Fruit fly (Drosophila melanogaster) whole organism, embryonic: Measurements from ENCODE around the gene unk.

ENCODE experiments used
- Abd-B ChIP-seq: fragments of 200-800 bp; sonication (Bioruptor generic); optimal IDR thresholded peaks from 2 replicates; lab custom pipeline; 2018; ENCODE audit warnings: missing biosample characterization, mild to moderate bottlenecking, missing genetic modification characterization, moderate library complexity
- Aef1 ChIP-seq: fragments of 200-800 bp; sonication (Bioruptor generic); IDR thresholded peaks from 3 replicates; pipeline ENCODE4 v1.3.6; 2022; ENCODE audit warnings: missing biosample characterization, missing genetic modification characterization
- BtbVII ChIP-seq: fragments of 200-800 bp; sonication (Bioruptor generic); optimal IDR thresholded peaks from 3 replicates; lab custom pipeline; 2017; ENCODE audit warnings: missing biosample characterization, mild to moderate bottlenecking, missing genetic modification characterization
- CG10565 ChIP-seq: fragments of 200-800 bp; sonication (Bioruptor generic); optimal IDR thresholded peaks from 3 replicates; lab custom pipeline; 2016; ENCODE audit warnings: missing biosample characterization, mild to moderate bottlenecking, missing genetic modification characterization
- CG10959 ChIP-seq: fragments of 200-800 bp; sonication (Bioruptor generic); IDR thresholded peaks from 2 replicates; pipeline ENCODE4 v1.3.6; 2022; ENCODE audit warnings: missing biosample characterization, missing genetic modification characterization
- CG10979 ChIP-seq: fragments of 200-800 bp; sonication (Bioruptor generic); optimal IDR thresholded peaks from 2 replicates; lab custom pipeline; 2018; ENCODE audit warnings: missing biosample characterization, mild to moderate bottlenecking, missing genetic modification characterization, moderate library complexity
- CG11085 ChIP-seq: fragments of 200-800 bp; sonication (Bioruptor generic); IDR thresholded peaks from 2 replicates; pipeline ENCODE4 v1.3.6; 2022; ENCODE audit warnings: missing biosample characterization, missing genetic modification characterization
- CG11696 ChIP-seq: fragments of 200-800 bp; sonication (Bioruptor generic); IDR thresholded peaks from 2 replicates; pipeline ENCODE4 v1.3.6; 2022; ENCODE audit warnings: missing biosample characterization, missing genetic modification characterization
- CG11723 ChIP-seq: fragments of 200-800 bp; sonication (Bioruptor generic); optimal IDR thresholded peaks from 2 replicates; lab custom pipeline; 2017; ENCODE audit warnings: missing biosample characterization, mild to moderate bottlenecking, missing genetic modification characterization
- CG12236 ChIP-seq: fragments of 200-800 bp; sonication (Bioruptor generic); optimal IDR thresholded peaks from 2 replicates; lab custom pipeline; 2016; ENCODE audit warnings: missing biosample characterization, missing genetic modification characterization
- CG12391 ChIP-seq: fragments of 200-800 bp; sonication (Bioruptor generic); optimal IDR thresholded peaks from 3 replicates; lab custom pipeline; 2018; ENCODE audit warnings: missing biosample characterization, mild to moderate bottlenecking, missing genetic modification characterization, moderate library complexity
- CG14710 ChIP-seq: fragments of 200-800 bp; sonication (Bioruptor generic); optimal IDR thresholded peaks from 3 replicates; lab custom pipeline; 2019; ENCODE audit warnings: missing biosample characterization, mild to moderate bottlenecking, missing genetic modification characterization, moderate library complexity
- CG18262 ChIP-seq: fragments of 200-800 bp; optimal IDR thresholded peaks from 3 replicates; lab custom pipeline; 2019; ENCODE audit warnings: missing biosample characterization, mild to moderate bottlenecking, missing genetic modification characterization, moderate library complexity
- CG18599 ChIP-seq: fragments of 200-800 bp; sonication (Bioruptor generic); optimal IDR thresholded peaks from 3 replicates; lab custom pipeline; 2017; ENCODE audit warnings: missing biosample characterization, missing genetic modification characterization, mild to moderate bottlenecking, moderate library complexity, missing genetic modification reagents
- CG2129 ChIP-seq: fragments of 200-800 bp; sonication (Bioruptor generic); IDR thresholded peaks from 2 replicates; pipeline ENCODE4 v1.3.6; 2022; ENCODE audit warnings: missing biosample characterization, missing genetic modification characterization; ENCODE audit not compliant: partially characterized antibody
- CG2678 ChIP-seq: fragments of 200-800 bp; sonication (Bioruptor generic); optimal IDR thresholded peaks from 3 replicates; lab custom pipeline; 2019; ENCODE audit warnings: missing biosample characterization, mild to moderate bottlenecking, missing genetic modification characterization, moderate library complexity
- CG31441 ChIP-seq: fragments of 200-800 bp; sonication (Bioruptor generic); IDR thresholded peaks from 2 replicates; pipeline ENCODE4 v1.3.6; 2022; ENCODE audit warnings: missing biosample characterization, missing genetic modification characterization
- CG34422 ChIP-seq: fragments of 200-800 bp; sonication (Bioruptor generic); IDR thresholded peaks from 3 replicates; pipeline ENCODE4 v1.3.6; 2022; ENCODE audit warnings: missing biosample characterization, missing genetic modification characterization
- CG4360 ChIP-seq: fragments of 200-800 bp; sonication (Bioruptor generic); IDR thresholded peaks from 2 replicates; pipeline ENCODE4 v1.3.6; 2022; ENCODE audit warnings: missing biosample characterization, missing genetic modification characterization
- CG6765 ChIP-seq: fragments of 200-800 bp; sonication (Bioruptor generic); optimal IDR thresholded peaks from 3 replicates; lab custom pipeline; 2017; ENCODE audit warnings: missing biosample characterization, mild to moderate bottlenecking, missing genetic modification characterization
- CG7357 ChIP-seq: fragments of 200-800 bp; sonication (Bioruptor generic); IDR thresholded peaks from 3 replicates; pipeline ENCODE4 v1.3.6; 2022; ENCODE audit warnings: missing biosample characterization, missing genetic modification characterization
- CG7963 ChIP-seq: fragments of 200-800 bp; sonication (Bioruptor generic); IDR thresholded peaks from 3 replicates; pipeline ENCODE4 v1.3.6; 2022; ENCODE audit warnings: missing biosample characterization, missing genetic modification characterization; ENCODE audit not compliant: partially characterized antibody
- CG8478 ChIP-seq: fragments of >200 bp; optimal IDR thresholded peaks from 2 replicates; lab custom pipeline; 2018
- CG9797 ChIP-seq: fragments of 200-800 bp; sonication (Bioruptor generic); optimal IDR thresholded peaks from 3 replicates; lab custom pipeline; 2018; ENCODE audit warnings: missing biosample characterization, mild to moderate bottlenecking, missing genetic modification characterization
- CG9876 ChIP-seq: fragments of 200-800 bp; sonication (Bioruptor generic); optimal IDR thresholded peaks from 2 replicates; lab custom pipeline; 2016; ENCODE audit warnings: missing biosample characterization, missing genetic modification characterization
- CG9932 ChIP-seq: fragments of 200-800 bp; sonication (Bioruptor generic); IDR thresholded peaks from 2 replicates; pipeline ENCODE4 v1.3.6; 2022; ENCODE audit warnings: missing biosample characterization, missing genetic modification characterization
- Dad ChIP-seq: fragments of 200-800 bp; sonication (Bioruptor generic); optimal IDR thresholded peaks from 3 replicates; lab custom pipeline; 2016; ENCODE audit warnings: missing biosample characterization, missing genetic modification characterization
- E2f1 ChIP-seq: fragments of 200-800 bp; sonication (Bioruptor generic); IDR thresholded peaks from 2 replicates; pipeline ENCODE4 v1.3.6; 2022; ENCODE audit warnings: missing biosample characterization, missing genetic modification characterization
- E2f2 ChIP-seq: fragments of 200-800 bp; sonication (Bioruptor generic); IDR thresholded peaks from 2 replicates; pipeline ENCODE4 v1.3.6; 2022; ENCODE audit warnings: missing biosample characterization, missing genetic modification characterization
- Ets97D ChIP-seq: fragments of 200-800 bp; sonication (Bioruptor generic); optimal IDR thresholded peaks from 3 replicates; lab custom pipeline; 2016; ENCODE audit warnings: missing biosample characterization, missing genetic modification characterization
- GATAe ChIP-seq: fragments of 200-800 bp; sonication (Bioruptor generic); conservative IDR thresholded peaks from 2 replicates; pipeline ENCODE4 v1.3.6; 2022; ENCODE audit warnings: missing biosample characterization, missing genetic modification characterization
- Gsc ChIP-seq: fragments of 200-800 bp; sonication (Bioruptor generic); IDR thresholded peaks from 2 replicates; pipeline ENCODE4 v1.3.6; 2022; ENCODE audit warnings: missing biosample characterization, missing genetic modification characterization
- Gug ChIP-seq: fragments of 200-800 bp; sonication (Bioruptor generic); IDR thresholded peaks from 4 replicates; pipeline ENCODE4 v1.3.6; 2022; ENCODE audit warnings: missing biosample characterization, missing genetic modification characterization
- Poxn ChIP-seq: fragments of 200-800 bp; sonication (Bioruptor generic); IDR thresholded peaks from 2 replicates; pipeline ENCODE4 v1.3.6; 2022; ENCODE audit warnings: missing biosample characterization, missing genetic modification characterization
- Rfx ChIP-seq: fragments of 200-800 bp; sonication (Bioruptor generic); IDR thresholded peaks from 2 replicates; pipeline ENCODE4 v1.3.6; 2022; ENCODE audit warnings: missing biosample characterization, missing genetic modification characterization
- Rx ChIP-seq: fragments of 200-800 bp; sonication (Bioruptor generic); IDR thresholded peaks from 2 replicates; pipeline ENCODE4 v1.3.6; 2022; ENCODE audit warnings: missing biosample characterization, missing genetic modification characterization
- ac ChIP-seq: fragments of 200-800 bp; sonication (Bioruptor generic); optimal IDR thresholded peaks from 3 replicates; lab custom pipeline; 2017; ENCODE audit warnings: missing biosample characterization, mild to moderate bottlenecking, missing genetic modification characterization
- amos ChIP-seq: fragments of 200-800 bp; sonication (Bioruptor generic); IDR thresholded peaks from 2 replicates; pipeline ENCODE4 v1.3.6; 2022; ENCODE audit warnings: missing biosample characterization, missing genetic modification characterization; ENCODE audit not compliant: partially characterized antibody
- btn ChIP-seq: fragments of 200-800 bp; sonication (Bioruptor generic); optimal IDR thresholded peaks from 2 replicates; lab custom pipeline; 2016; ENCODE audit warnings: missing biosample characterization, missing genetic modification characterization
- fu2 ChIP-seq: fragments of 200-800 bp; sonication (Bioruptor generic); optimal IDR thresholded peaks from 2 replicates; lab custom pipeline; 2016; ENCODE audit warnings: missing biosample characterization, missing genetic modification characterization
- gem ChIP-seq: fragments of 200-800 bp; sonication (Bioruptor generic); optimal IDR thresholded peaks from 2 replicates; lab custom pipeline; 2019; ENCODE audit warnings: missing biosample characterization, mild to moderate bottlenecking, missing genetic modification characterization, moderate library complexity
- hb ChIP-seq: fragments of 200-800 bp; sonication (Bioruptor generic); IDR thresholded peaks from 3 replicates; pipeline ENCODE4 v1.3.6; 2022; ENCODE audit warnings: missing biosample characterization, missing genetic modification characterization; ENCODE audit not compliant: partially characterized antibody
- jumu ChIP-seq: fragments of 200-800 bp; sonication (Bioruptor generic); optimal IDR thresholded peaks from 3 replicates; lab custom pipeline; 2016; ENCODE audit warnings: missing biosample characterization, missing genetic modification characterization
- lmd ChIP-seq: fragments of 200-800 bp; sonication (Bioruptor generic); IDR thresholded peaks from 2 replicates; pipeline ENCODE4 v1.3.6; 2022; ENCODE audit warnings: missing biosample characterization, missing genetic modification characterization
- pzg ChIP-seq: fragments of 200-800 bp; sonication (Bioruptor generic); optimal IDR thresholded peaks from 3 replicates; lab custom pipeline; 2018; ENCODE audit warnings: missing biosample characterization, mild to moderate bottlenecking, missing genetic modification characterization, moderate library complexity
- row ChIP-seq: fragments of 200-800 bp; sonication (Bioruptor generic); IDR thresholded peaks from 3 replicates; pipeline ENCODE4 v1.3.6; 2022; ENCODE audit warnings: missing biosample characterization, missing genetic modification characterization
- schlank ChIP-seq: fragments of 200-800 bp; sonication (Bioruptor generic); optimal IDR thresholded peaks from 2 replicates; lab custom pipeline; 2018; ENCODE audit warnings: missing biosample characterization, mild to moderate bottlenecking, missing genetic modification characterization
- tgo ChIP-seq: fragments of 200-800 bp; sonication (Bioruptor generic); IDR thresholded peaks from 3 replicates; pipeline ENCODE4 v1.3.6; 2022; ENCODE audit warnings: missing biosample characterization, missing genetic modification characterization
- ttk ChIP-seq: fragments of 200-800 bp; sonication (Bioruptor generic); IDR thresholded peaks from 2 replicates; pipeline ENCODE4 v2.1.2; 2022; ENCODE audit warnings: missing biosample characterization, missing genetic modification characterization
- tup ChIP-seq: fragments of 200-800 bp; sonication (Bioruptor generic); optimal IDR thresholded peaks from 2 replicates; lab custom pipeline; 2016; ENCODE audit warnings: missing biosample characterization, mild to moderate bottlenecking, missing genetic modification characterization, moderate library complexity

Gene unk

DNA sequence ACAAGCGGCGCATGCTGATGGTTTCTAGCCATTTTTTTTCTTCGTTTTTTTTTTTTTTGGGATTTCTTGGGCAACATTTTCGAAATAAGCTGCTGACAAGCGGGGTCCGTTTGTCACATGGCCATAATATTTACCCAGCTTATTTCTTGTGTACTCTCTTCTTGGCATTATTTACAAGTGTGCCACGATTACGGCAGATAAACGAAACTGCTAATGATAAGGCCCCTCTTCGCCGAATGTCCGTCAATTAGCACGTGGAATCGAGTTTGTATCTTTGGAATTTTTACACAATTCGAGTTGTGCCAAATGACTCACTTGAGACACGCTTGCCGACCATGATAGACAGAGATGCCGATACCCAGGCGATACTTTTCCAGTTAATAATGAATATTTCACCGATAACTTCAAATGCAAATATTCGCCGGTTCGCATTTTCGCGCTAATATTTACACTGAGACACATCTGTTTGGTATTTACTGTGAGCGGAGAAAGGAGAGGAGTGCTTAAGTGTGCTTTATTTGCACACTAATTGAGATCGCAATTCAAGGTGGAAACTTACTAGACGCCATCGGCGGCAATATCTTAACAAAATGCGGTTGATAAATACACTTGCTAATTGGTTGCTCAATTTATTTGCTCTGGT is 18.9 kb upstream of the unk start (continued):
- no peak for TF ChIP-seq CG34422 (GFP tag; lab: Robert Waterston, UW)
- TF ChIP-seq row (GFP tag; lab: Robert Waterston, UW): peak; percentile 6; the same call in 1 of the 3 replicates
- TF ChIP-seq Aef1 (GFP tag; lab: Robert Waterston, UW): no peak
- no peak for TF ChIP-seq CG7357 (GFP tag; lab: Robert Waterston, UW)
- TF ChIP-seq CG9876 (GFP tag; lab: Kevin White, UChicago): no peak
- peak; percentile 53; the same call in 1 of the 2 replicates for TF ChIP-seq CG11696 (GFP tag; lab: Robert Waterston, UW)
- peak; percentile 44; the same call in 1 of the 2 replicates for TF ChIP-seq E2f1 (GFP tag; lab: Robert Waterston, UW)
- TF ChIP-seq schlank (tag; lab: Kevin White, UChicago): peak; percentile 71
- TF ChIP-seq hb (GFP tag; lab: Robert Waterston, UW): no peak
- TF ChIP-seq CG11085 (GFP tag; lab: Robert Waterston, UW): no peak
- peak; percentile 7; the same call in 1 of the 2 replicates for TF ChIP-seq ttk
- no peak for TF ChIP-seq CG2129 (GFP tag; lab: Robert Waterston, UW)
- TF ChIP-seq fu2: peak; percentile 40
- TF ChIP-seq jumu (GFP tag; lab: Kevin White, UChicago): no peak
- TF ChIP-seq CG7963 (GFP tag; lab: Robert Waterston, UW): no peak
- TF ChIP-seq CG10979: no peak
- peak; percentile 29; the same call in 1 of the 2 replicates for TF ChIP-seq CG10959 (GFP tag; lab: Robert Waterston, UW)
- TF ChIP-seq Abd-B (GFP tag; lab: Kevin White, UChicago): no peak
- TF ChIP-seq CG6765 (GFP tag; lab: Kevin White, UChicago): peak; percentile 70
- peak; percentile 21; the same call in 1 of the 2 replicates for TF ChIP-seq Rfx (GFP tag; lab: Robert Waterston, UW)
- no peak for TF ChIP-seq Ets97D (GFP tag; lab: Kevin White, UChicago)
- peak; percentile 29 for TF ChIP-seq Dad (GFP tag; lab: Kevin White, UChicago)
- no peak for TF ChIP-seq CG12391 (tag; lab: Kevin White, UChicago)
- no peak; the same call in 1 of the 2 replicates for TF ChIP-seq GATAe
- 0 out of 2 replicates have a peak, but pooled peaks have one; percentile 21 for TF ChIP-seq E2f2 (GFP tag; lab: Robert Waterston, UW)
- no peak for TF ChIP-seq ac (GFP tag; lab: Kevin White, UChicago)
- TF ChIP-seq CG8478 (lab: Kevin White, UChicago): no peak
- no peak for TF ChIP-seq amos
- TF ChIP-seq tup (GFP tag; lab: Kevin White, UChicago): peak; percentile 24
- no peak for TF ChIP-seq Poxn (GFP tag; lab: Robert Waterston, UW)
- TF ChIP-seq pzg (GFP tag; lab: Kevin White, UChicago): peak; percentile 1
- no peak; the same call in 1 of the 2 replicates for TF ChIP-seq CG31441 (GFP tag; lab: Robert Waterston, UW)
- no peak for TF ChIP-seq Gsc (GFP tag; lab: Robert Waterston, UW)
- peak; percentile 80 for TF ChIP-seq CG18599
- no peak for TF ChIP-seq lmd (GFP tag; lab: Robert Waterston, UW)
- peak; percentile 35; the same call in 1 of the 3 replicates for TF ChIP-seq tgo
- peak; percentile 41; the same call in 1 of the 2 replicates for TF ChIP-seq CG4360 (GFP tag; lab: Robert Waterston, UW)
- peak; percentile 32 for TF ChIP-seq CG12236
- no peak for TF ChIP-seq Gug (GFP tag; lab: Robert Waterston, UW)
- peak; percentile 53 for TF ChIP-seq BtbVII (GFP tag; lab: Kevin White, UChicago)
- no peak for TF ChIP-seq CG14710 (tag; lab: Kevin White, UChicago)
- no peak for TF ChIP-seq CG9797 (GFP tag; lab: Kevin White, UChicago)
- TF ChIP-seq CG18262 (tag; lab: Kevin White, UChicago): peak; percentile 2
- TF ChIP-seq CG2678: peak; percentile 59
- no peak for TF ChIP-seq CG10565 (GFP tag; lab: Kevin White, UChicago)
- peak; percentile 1 for TF ChIP-seq btn (GFP tag; lab: Kevin White, UChicago)
- TF ChIP-seq gem (tag; lab: Kevin White, UChicago): peak; percentile 13
- no peak for TF ChIP-seq Rx (GFP tag; lab: Robert Waterston, UW)
- TF ChIP-seq CG9932 (GFP tag; lab: Robert Waterston, UW): 0 out of 2 replicates have a peak, but pooled peaks have one; percentile 25
- peak; percentile 23 for TF ChIP-seq CG11723 (GFP tag; lab: Kevin White, UChicago)
